Fruit fly (Drosophila melanogaster) whole organism, embryonic: ENCODE data around the gene CG45011.

Experiments
- B-H1 ChIP-seq: fragments of 200-800 bp; sonication (Bioruptor generic); IDR thresholded peaks from 3 replicates; pipeline ENCODE4 v1.3.6; 2022; ENCODE audit warnings: missing biosample characterization, missing genetic modification characterization
- Bteb2 ChIP-seq: fragments of 200-800 bp; sonication (Bioruptor generic); optimal IDR thresholded peaks from 2 replicates; lab custom pipeline; 2016; ENCODE audit warnings: missing biosample characterization, missing genetic modification characterization
- CG11695 ChIP-seq: fragments of 200-800 bp; sonication (Bioruptor generic); IDR thresholded peaks from 3 replicates; pipeline ENCODE4 v1.3.6; 2022; ENCODE audit warnings: missing biosample characterization, missing genetic modification characterization
- CG12071 ChIP-seq: fragments of 200-800 bp; sonication (Bioruptor generic); optimal IDR thresholded peaks from 3 replicates; lab custom pipeline; 2018; ENCODE audit warnings: missing biosample characterization, mild to moderate bottlenecking, missing genetic modification characterization
- CG1233 ChIP-seq: fragments of 200-800 bp; sonication (Bioruptor generic); optimal IDR thresholded peaks from 4 replicates; lab custom pipeline; 2018; ENCODE audit warnings: missing biosample characterization, mild to moderate bottlenecking, missing genetic modification characterization
- CG14014 ChIP-seq: fragments of 200-800 bp; sonication (Bioruptor generic); IDR thresholded peaks from 2 replicates; pipeline ENCODE4 v1.3.6; 2022; ENCODE audit warnings: missing biosample characterization, missing genetic modification characterization
- CG1603 ChIP-seq: fragments of 200-800 bp; sonication (Bioruptor generic); optimal IDR thresholded peaks from 2 replicates; lab custom pipeline; 2019; ENCODE audit warnings: missing biosample characterization, mild to moderate bottlenecking, missing genetic modification characterization, moderate library complexity
- CG17359 ChIP-seq: fragments of 200-800 bp; sonication (Bioruptor generic); optimal IDR thresholded peaks from 3 replicates; lab custom pipeline; 2018; ENCODE audit warnings: missing biosample characterization, mild to moderate bottlenecking, missing genetic modification characterization, moderate library complexity
- CG17361 ChIP-seq: fragments of 200-800 bp; sonication (Bioruptor generic); IDR thresholded peaks from 3 replicates; pipeline ENCODE4 v1.3.6; 2022; ENCODE audit warnings: missing biosample characterization, missing genetic modification characterization
- CG17802 ChIP-seq: fragments of 200-800 bp; sonication (Bioruptor generic); optimal IDR thresholded peaks from 2 replicates; lab custom pipeline; 2018; ENCODE audit warnings: missing biosample characterization, mild to moderate bottlenecking, missing genetic modification characterization, moderate library complexity
- CG4424 ChIP-seq: fragments of 200-800 bp; sonication (Bioruptor generic); optimal IDR thresholded peaks from 3 replicates; lab custom pipeline; 2016; ENCODE audit warnings: missing biosample characterization, missing genetic modification characterization
- CG4617 ChIP-seq: fragments of 200-800 bp; sonication (Bioruptor generic); optimal IDR thresholded peaks from 3 replicates; lab custom pipeline; 2016; ENCODE audit warnings: missing biosample characterization, missing genetic modification characterization, borderline replicate concordance
- CG5953 ChIP-seq: fragments of 200-800 bp; sonication (Bioruptor generic); IDR thresholded peaks from 2 replicates; pipeline ENCODE4 v1.3.6; 2022; ENCODE audit warnings: missing biosample characterization, missing genetic modification characterization
- CG6272 ChIP-seq: fragments of 200-800 bp; sonication (Bioruptor generic); IDR thresholded peaks from 2 replicates; pipeline ENCODE4 v1.3.6; 2022; ENCODE audit warnings: missing biosample characterization, missing genetic modification characterization
- CG6654 ChIP-seq: fragments of 200-800 bp; sonication (Bioruptor generic); optimal IDR thresholded peaks from 2 replicates; lab custom pipeline; 2017; ENCODE audit warnings: missing biosample characterization, mild to moderate bottlenecking, missing genetic modification characterization
- CG7357 ChIP-seq: fragments of 200-800 bp; sonication (Bioruptor generic); IDR thresholded peaks from 3 replicates; pipeline ENCODE4 v1.3.6; 2022; ENCODE audit warnings: missing biosample characterization, missing genetic modification characterization
- CG8944 ChIP-seq: fragments of 200-800 bp; sonication (Bioruptor generic); optimal IDR thresholded peaks from 3 replicates; lab custom pipeline; 2016; ENCODE audit warnings: missing biosample characterization, missing genetic modification characterization
- CHES-1-like ChIP-seq: fragments of 200-800 bp; sonication (Bioruptor generic); optimal IDR thresholded peaks from 2 replicates; lab custom pipeline; 2016; ENCODE audit warnings: missing biosample characterization, missing genetic modification characterization
- HHEX ChIP-seq: fragments of 200-800 bp; sonication (Bioruptor generic); optimal IDR thresholded peaks from 3 replicates; lab custom pipeline; 2017; ENCODE audit warnings: missing biosample characterization, mild to moderate bottlenecking, missing genetic modification characterization, missing genetic modification reagents
- Lpt ChIP-seq: fragments of >200 bp; optimal IDR thresholded peaks from 2 replicates; lab custom pipeline; 2018; ENCODE audit warnings: missing biosample characterization, missing genetic modification characterization
- Med ChIP-seq: fragments of 200-800 bp; sonication (Bioruptor generic); peaks from one replicate; lab custom pipeline; 2016; ENCODE audit warnings: missing biosample characterization, missing genetic modification characterization, mild to moderate bottlenecking, inconsistent platforms, moderate library complexity
- PHDP ChIP-seq: fragments of 200-800 bp; sonication (Bioruptor generic); optimal IDR thresholded peaks from 3 replicates; lab custom pipeline; 2018; ENCODE audit warnings: missing biosample characterization, mild to moderate bottlenecking, missing genetic modification characterization, moderate library complexity
- Rx ChIP-seq: fragments of 200-800 bp; sonication (Bioruptor generic); IDR thresholded peaks from 2 replicates; pipeline ENCODE4 v1.3.6; 2022; ENCODE audit warnings: missing biosample characterization, missing genetic modification characterization
- Sin3A ChIP-seq: fragments of >200 bp; optimal IDR thresholded peaks from 2 replicates; lab custom pipeline; 2018
- Spps ChIP-seq: fragments of 200-800 bp; sonication (Bioruptor generic); optimal IDR thresholded peaks from 2 replicates; lab custom pipeline; 2018; ENCODE audit warnings: missing biosample characterization, mild to moderate bottlenecking, missing genetic modification characterization
- abd-A ChIP-seq: fragments of 200-800 bp; sonication (Bioruptor generic); optimal IDR thresholded peaks from 3 replicates; lab custom pipeline; 2019; ENCODE audit warnings: missing biosample characterization, mild to moderate bottlenecking, missing genetic modification characterization, moderate library complexity
- aop ChIP-seq: fragments of 200-800 bp; sonication (Bioruptor generic); IDR thresholded peaks from 2 replicates; pipeline ENCODE4 v1.3.6; 2022; ENCODE audit warnings: missing biosample characterization, missing genetic modification characterization
- az2 ChIP-seq: fragments of 200-800 bp; sonication (Bioruptor generic); optimal IDR thresholded peaks from 3 replicates; lab custom pipeline; 2016; ENCODE audit warnings: missing biosample characterization, missing genetic modification characterization
- bbx ChIP-seq: fragments of 200-800 bp; sonication (Bioruptor generic); IDR thresholded peaks from 2 replicates; pipeline ENCODE4 v1.3.6; 2022; ENCODE audit warnings: missing biosample characterization, missing genetic modification characterization; ENCODE audit not compliant: partially characterized antibody
- br ChIP-seq: fragments of >200 bp; optimal IDR thresholded peaks from 2 replicates; lab custom pipeline; 2017
- crc ChIP-seq: fragments of 200-800 bp; sonication (Bioruptor generic); optimal IDR thresholded peaks from 2 replicates; lab custom pipeline; 2016; ENCODE audit warnings: missing biosample characterization, missing genetic modification characterization
- dm ChIP-seq: fragments of 200-800 bp; sonication (Bioruptor generic); optimal IDR thresholded peaks from 3 replicates; lab custom pipeline; 2016; ENCODE audit warnings: missing biosample characterization, missing genetic modification characterization
- gcm2 ChIP-seq: fragments of 200-800 bp; sonication (Bioruptor generic); optimal IDR thresholded peaks from 2 replicates; lab custom pipeline; 2016; ENCODE audit warnings: missing biosample characterization, missing genetic modification characterization
- gfzf ChIP-seq: fragments of 200-800 bp; sonication (Bioruptor generic); optimal IDR thresholded peaks from 2 replicates; lab custom pipeline; 2016; ENCODE audit warnings: missing biosample characterization, mild to moderate bottlenecking, missing genetic modification characterization, moderate library complexity
- her ChIP-seq: fragments of 200-800 bp; sonication (Bioruptor generic); optimal IDR thresholded peaks from 2 replicates; lab custom pipeline; 2016; ENCODE audit warnings: missing biosample characterization, missing genetic modification characterization
- inv ChIP-seq: fragments of 200-800 bp; sonication (Bioruptor generic); IDR thresholded peaks from 2 replicates; pipeline ENCODE4 v1.3.6; 2022; ENCODE audit warnings: missing biosample characterization, missing genetic modification characterization; ENCODE audit not compliant: partially characterized antibody
- mirr ChIP-seq: fragments of 200-800 bp; sonication (Bioruptor generic); optimal IDR thresholded peaks from 3 replicates; lab custom pipeline; 2018; ENCODE audit warnings: missing biosample characterization, mild to moderate bottlenecking, missing genetic modification characterization
- otp ChIP-seq: fragments of 200-800 bp; sonication (Bioruptor generic); IDR thresholded peaks from 3 replicates; pipeline ENCODE4, ENCODE4 v1.3.6; 2022; ENCODE audit warnings: missing biosample characterization, missing genetic modification characterization
- pan ChIP-seq, 4 experiments: fragments of >200 bp in 3 of 4; fragments of 200-800 bp in 1 of 4; sonication (Bioruptor generic) in 1 of 4; optimal IDR thresholded peaks in 3 of 4; IDR thresholded peaks in 1 of 4; 2 replicates each; pipeline versions ENCODE4 v1.3.6 to Lab custom; 2017 to 2022; ENCODE audit warnings: missing biosample characterization in 2 of 4, missing genetic modification characterization in 2 of 4, mixed read lengths in 1 of 4
- phol ChIP-seq: fragments of 200-800 bp; sonication (Bioruptor generic); optimal IDR thresholded peaks from 3 replicates; lab custom pipeline; 2018; ENCODE audit warnings: missing biosample characterization, mild to moderate bottlenecking, missing genetic modification characterization, moderate library complexity
- pros ChIP-seq: fragments of 200-800 bp; sonication (Bioruptor generic); optimal IDR thresholded peaks from 3 replicates; lab custom pipeline; 2019; ENCODE audit warnings: missing biosample characterization, mild to moderate bottlenecking, missing genetic modification characterization, moderate library complexity
- pzg ChIP-seq: fragments of 200-800 bp; sonication (Bioruptor generic); optimal IDR thresholded peaks from 3 replicates; lab custom pipeline; 2018; ENCODE audit warnings: missing biosample characterization, mild to moderate bottlenecking, missing genetic modification characterization, moderate library complexity
- salm ChIP-seq: fragments of 200-800 bp; sonication (Bioruptor generic); optimal IDR thresholded peaks from 2 replicates; lab custom pipeline; 2018; ENCODE audit warnings: missing biosample characterization, mild to moderate bottlenecking, missing genetic modification characterization
- scrt ChIP-seq: fragments of 200-800 bp; sonication (Bioruptor generic); optimal IDR thresholded peaks from 2 replicates; lab custom pipeline; 2018; ENCODE audit warnings: missing biosample characterization, mild to moderate bottlenecking, missing genetic modification characterization, moderate library complexity
- sens ChIP-seq: fragments of 200-800 bp; sonication (Bioruptor generic); peaks from one replicate; lab custom pipeline; 2016; ENCODE audit warnings: missing biosample characterization, missing genetic modification characterization
- shn ChIP-seq: fragments of 200-800 bp; sonication (Bioruptor generic); optimal IDR thresholded peaks from 3 replicates; lab custom pipeline; 2016; ENCODE audit warnings: missing biosample characterization, missing genetic modification characterization
- stwl ChIP-seq: fragments of 200-800 bp; sonication (Bioruptor generic); optimal IDR thresholded peaks from 3 replicates; lab custom pipeline; 2018; ENCODE audit warnings: missing biosample characterization, mild to moderate bottlenecking, missing genetic modification characterization, moderate library complexity
- tap ChIP-seq: fragments of 200-800 bp; optimal IDR thresholded peaks from 3 replicates; lab custom pipeline; 2019; ENCODE audit warnings: missing biosample characterization, mild to moderate bottlenecking, missing genetic modification characterization, moderate library complexity
- wor ChIP-seq: fragments of 200-800 bp; sonication (Bioruptor generic); IDR thresholded peaks from 2 replicates; pipeline ENCODE4 v1.3.6; 2022; ENCODE audit warnings: missing biosample characterization, missing genetic modification characterization
- zf30C ChIP-seq: fragments of 200-800 bp; sonication (Bioruptor generic); optimal IDR thresholded peaks from 3 replicates; lab custom pipeline; 2018; ENCODE audit warnings: missing biosample characterization, mild to moderate bottlenecking, missing genetic modification characterization
- zfh2 ChIP-seq: fragments of 200-800 bp; sonication (Bioruptor generic); optimal IDR thresholded peaks from 2 replicates; lab custom pipeline; 2016; ENCODE audit warnings: missing biosample characterization, missing genetic modification characterization

The CG45011 gene

dm6 chr2L:11816376-11816775 lies 17.5 kb upstream of the CG45011 start (continued):
- TF ChIP-seq inv (GFP tag; lab: Robert Waterston, UW) (0 out of 2 replicates have a peak, but pooled peaks have one; percentile 19), CG8944 (GFP tag; lab: Kevin White, UChicago) (peak; percentile 94), pros (GFP tag; lab: Kevin White, UChicago) (peak; percentile 23), CG4617 (GFP tag; lab: Kevin White, UChicago) (peak; percentile 89), CG5953 (GFP tag; lab: Robert Waterston, UW) (peak; percentile 96), Bteb2 (GFP tag; lab: Kevin White, UChicago) (peak; percentile 83), HHEX (peak; percentile 97), stwl (tag; lab: Kevin White, UChicago) (peak; percentile 98), CHES-1-like (GFP tag; lab: Kevin White, UChicago) (peak; percentile 91), CG6272 (GFP tag; lab: Robert Waterston, UW) (peak; percentile 78), Spps (tag; lab: Kevin White, UChicago) (peak; percentile 75), CG17802 (peak; percentile 91), CG11695 (GFP tag; lab: Robert Waterston, UW) (peak; percentile 86), Med (GFP tag; lab: Kevin White, UChicago) (peak; percentile 100), CG12071 (GFP tag; lab: Kevin White, UChicago) (peak; percentile 97), tap (tag; lab: Kevin White, UChicago) (peak; percentile 82), Lpt (GFP tag; lab: Kevin White, UChicago) (no peak), bbx (GFP tag; lab: Robert Waterston, UW) (no peak), zf30C (GFP tag; lab: Kevin White, UChicago) (peak; percentile 67), CG4424 (GFP tag; lab: Kevin White, UChicago) (peak; percentile 98), scrt (GFP tag; lab: Kevin White, UChicago) (peak; percentile 90), sens (GFP tag; lab: Kevin White, UChicago) (peak; percentile 99), CG17359 (tag; lab: Kevin White, UChicago) (peak; percentile 94), crc (GFP tag; lab: Kevin White, UChicago) (peak; percentile 80), CG6654 (peak; percentile 92), Sin3A (lab: Kevin White, UChicago) (no peak), CG17361 (GFP tag; lab: Robert Waterston, UW) (peak; percentile 92), az2 (GFP tag; lab: Kevin White, UChicago) (peak; percentile 95), gcm2 (GFP tag; lab: Kevin White, UChicago) (peak; percentile 77), B-H1 (GFP tag; lab: Robert Waterston, UW) (peak; percentile 80; the same call in 2 of the 3 replicates), dm (GFP tag; lab: Kevin White, UChicago) (peak; percentile 92), br (lab: Kevin White, UChicago) (no peak), mirr (peak; percentile 95), CG7357 (GFP tag; lab: Robert Waterston, UW) (peak; percentile 63; the same call in 2 of the 3 replicates), gfzf (peak; percentile 24), abd-A (peak; percentile 35), CG14014 (GFP tag; lab: Robert Waterston, UW) (peak; percentile 83), CG1603 (peak; percentile 96), shn (GFP tag; lab: Kevin White, UChicago) (peak; percentile 94), otp (peak; percentile 98), aop (peak; percentile 74; the same call in 1 of the 2 replicates), zfh2 (GFP tag; lab: Kevin White, UChicago) (no peak), pan (optimal IDR thresholded peaks at IDR 0.05; lab: Kevin White, UChicago) (no peak), pan (GFP tag; optimal IDR thresholded peaks at IDR 0.05 in 1 of 2, IDR thresholded peaks at IDR 0.05 in 1 of 2) (peak in 1 of 2 experiments; percentile 89), Rx (GFP tag; lab: Robert Waterston, UW) (peak; percentile 93), wor (peak; percentile 72), phol (tag; lab: Kevin White, UChicago) (peak; percentile 94), PHDP (tag; lab: Kevin White, UChicago) (peak; percentile 93), CG1233 (GFP tag; lab: Kevin White, UChicago) (peak; percentile 97), her (GFP tag; lab: Kevin White, UChicago) (peak; percentile 94), pzg (peak; percentile 18), salm (peak; percentile 75)
